Worm (Caenorhabditis elegans) whole organism, dauer: ENCODE data around the gene ckb-4.
"Not testable (repeated sequence)": the region's sequence is repeated elsewhere in the genome, so short reads cannot be mapped to it uniquely, and the experiment has no call there.

Experiments used
- unc-62 ChIP-seq: sonication (generic microtip); optimal IDR thresholded peaks from 2 replicates; lab custom pipeline; 2017; ENCODE audit warnings: missing biosample characterization, missing genetic modification reagents, missing genetic modification characterization

ckb-4 gene

ce11 chrV:2109295-2109694, at the start of gene ckb-4:
TSS of gene ckb-4 (minus strand) at chrV:2109434.
- no peak for TF ChIP-seq unc-62 (GFP tag; lab: Kevin White, UChicago)

- no peak for TF ChIP-seq unc-62 (GFP tag; lab: Kevin White, UChicago)
Measured at ce11 chrV:2156830-2157229, 47.6 kb upstream of the ckb-4 start, which contains the start of gene srbc-22. TSS of gene srbc-22 (plus strand) at chrV:2157130.

ce11 chrV:2155232-2155631, 46.0 kb upstream of the ckb-4 start, which contains the start of gene srbc-21:
TSS of gene srbc-21 (plus strand) at chrV:2155532.
- no peak for TF ChIP-seq unc-62 (GFP tag; lab: Kevin White, UChicago)

- no peak for TF ChIP-seq unc-62 (GFP tag; lab: Kevin White, UChicago)
Measured at ce11 chrV:2153274-2153673, 44.0 kb upstream of the ckb-4 start, which contains the start of gene srbc-23. TSS of gene srbc-23 (plus strand) at chrV:2153574.

- TF ChIP-seq unc-62 (GFP tag; lab: Kevin White, UChicago): no peak
Measured at ce11 chrV:2151458-2151857, 42.2 kb upstream of the ckb-4 start, which contains the start of gene srbc-24. TSS of gene srbc-24 (plus strand) at chrV:2151758.

- no peak for TF ChIP-seq unc-62 (GFP tag; lab: Kevin White, UChicago)
Measured at ce11 chrV:2150876-2151275, 41.6 kb upstream of the ckb-4 start, which contains the start of gene C45H4.13. TSS of gene C45H4.13 (minus strand) at chrV:2150976.

ce11 chrV:2149432-2149831, 40.2 kb upstream of the ckb-4 start, which contains the start of gene C45H4.21:
TSS of gene C45H4.21 (minus strand) at chrV:2149532.
- TF ChIP-seq unc-62 (GFP tag; lab: Kevin White, UChicago): no peak

- TF ChIP-seq unc-62 (GFP tag; lab: Kevin White, UChicago): no peak
Measured at ce11 chrV:2146795-2147194, 37.6 kb upstream of the ckb-4 start, which contains the start of gene srbc-20. TSS of gene srbc-20 (plus strand) at chrV:2147095.

- no peak for TF ChIP-seq unc-62 (GFP tag; lab: Kevin White, UChicago)
Measured at ce11 chrV:2146044-2146443, 36.8 kb upstream of the ckb-4 start, which contains the start of gene str-52. TSS of gene str-52 (minus strand) at chrV:2146144.

ce11 chrV:2144408-2144807, 35.2 kb upstream of the ckb-4 start, which contains the start of gene F22F7.12:
TSS of gene F22F7.12 (minus strand) at chrV:2144508.
- TF ChIP-seq unc-62 (GFP tag; lab: Kevin White, UChicago): not testable (repeated sequence)

ce11 chrV:2139918-2140317, 30.7 kb upstream of the ckb-4 start, which contains the start of gene F22F7.7:
TSS of gene F22F7.7 (minus strand) at chrV:2140042.
- TF ChIP-seq unc-62 (GFP tag; lab: Kevin White, UChicago): no peak

- no peak for TF ChIP-seq unc-62 (GFP tag; lab: Kevin White, UChicago)
Measured at ce11 chrV:2138287-2138686, 29.1 kb upstream of the ckb-4 start.

ce11 chrV:2137010-2137409, 27.8 kb upstream of the ckb-4 start:
- no peak for TF ChIP-seq unc-62 (GFP tag; lab: Kevin White, UChicago)

ce11 chrV:2135323-2135722, 26.1 kb upstream of the ckb-4 start:
- TF ChIP-seq unc-62 (GFP tag; lab: Kevin White, UChicago): no peak

- TF ChIP-seq unc-62 (GFP tag; lab: Kevin White, UChicago): no peak
Measured at ce11 chrV:2134340-2134739, 25.1 kb upstream of the ckb-4 start.

- TF ChIP-seq unc-62 (GFP tag; lab: Kevin White, UChicago): no peak
Measured at ce11 chrV:2133512-2133911, 24.3 kb upstream of the ckb-4 start.

- no peak for TF ChIP-seq unc-62 (GFP tag; lab: Kevin White, UChicago)
Measured at ce11 chrV:2132675-2133074, 23.4 kb upstream of the ckb-4 start.
